Worm (Caenorhabditis elegans) whole organism, L2 larva: ENCODE data around the gene idpb-2.

ENCODE experiments used
- C34F6.9 ChIP-seq: fragments of 150-350 bp; optimal IDR thresholded peaks from 2 replicates; lab custom pipeline; 2014; ENCODE audit warnings: missing biosample characterization, missing genetic modification characterization
- F13H6.1 ChIP-seq: sonication (generic microtip); optimal IDR thresholded peaks from 2 replicates; lab custom pipeline; 2016; ENCODE audit warnings: missing genetic modification characterization, missing compliant biosample characterization
- R02D3.7 ChIP-seq: fragments of 150-350 bp; optimal IDR thresholded peaks from 2 replicates; lab custom pipeline; 2014; ENCODE audit warnings: missing biosample characterization, missing genetic modification characterization
- Y55F3AM.14 ChIP-seq: fragments of 200-800 bp; sonication (Bioruptor generic); optimal IDR thresholded peaks from 2 replicates; lab custom pipeline; 2018; ENCODE audit warnings: mild to moderate bottlenecking, missing genetic modification characterization, missing compliant biosample characterization
- ZK546.5 ChIP-seq: sonication (generic microtip); optimal IDR thresholded peaks from 2 replicates; lab custom pipeline; 2017; ENCODE audit warnings: missing biosample characterization, missing genetic modification characterization
- alr-1 ChIP-seq: fragments of 150-350 bp; optimal IDR thresholded peaks from 2 replicates; lab custom pipeline; 2014; ENCODE audit warnings: missing biosample characterization, missing genetic modification characterization
- aly-2 ChIP-seq: fragments of 150-350 bp; optimal IDR thresholded peaks from 2 replicates; lab custom pipeline; 2014; ENCODE audit warnings: missing biosample characterization, missing genetic modification characterization
- ama-1 ChIP-seq: fragments of 150-350 bp; optimal IDR thresholded peaks from 2 replicates; lab custom pipeline; 2018; ENCODE audit warnings: inconsistent platforms
- blmp-1 ChIP-seq: sonication (generic microtip); optimal IDR thresholded peaks from 2 replicates; lab custom pipeline; 2017; ENCODE audit warnings: missing genetic modification characterization, mild to moderate bottlenecking, missing compliant biosample characterization, antibody characterized with exemption, moderate library complexity; ENCODE audit not compliant: insufficient read depth
- ceh-16 ChIP-seq: fragments of 150-350 bp; optimal IDR thresholded peaks from 2 replicates; lab custom pipeline; 2014; ENCODE audit warnings: missing biosample characterization, missing genetic modification characterization
- ceh-82 ChIP-seq: fragments of 150-350 bp; optimal IDR thresholded peaks from 2 replicates; lab custom pipeline; 2014; ENCODE audit warnings: missing biosample characterization, missing genetic modification characterization
- crh-2 ChIP-seq: sonication (generic microtip); optimal IDR thresholded peaks from 2 replicates; lab custom pipeline; 2017; ENCODE audit warnings: missing biosample characterization, missing genetic modification characterization
- dmd-4 ChIP-seq: sonication (generic microtip); optimal IDR thresholded peaks from 2 replicates; lab custom pipeline; 2017; ENCODE audit warnings: missing biosample characterization, missing genetic modification characterization
- egl-27 ChIP-seq: sonication (generic microtip); optimal IDR thresholded peaks from 3 replicates; lab custom pipeline; 2017; ENCODE audit warnings: missing biosample characterization, missing genetic modification reagents, missing genetic modification characterization
- elt-1 ChIP-seq: fragments of 150-350 bp; optimal IDR thresholded peaks from 2 replicates; lab custom pipeline; 2014; ENCODE audit warnings: missing biosample characterization, missing genetic modification characterization
- elt-3 ChIP-seq: sonication (generic microtip); optimal IDR thresholded peaks from 2 replicates; lab custom pipeline; 2017; ENCODE audit warnings: missing biosample characterization, missing genetic modification characterization
- fos-1 ChIP-seq: fragments of 150-350 bp; optimal IDR thresholded peaks from 2 replicates; lab custom pipeline; 2014; ENCODE audit warnings: missing biosample characterization, missing genetic modification characterization
- gmeb-1 ChIP-seq: fragments of 150-350 bp; optimal IDR thresholded peaks from 2 replicates; lab custom pipeline; 2014; ENCODE audit warnings: missing biosample characterization, missing genetic modification characterization
- lin-11 ChIP-seq: fragments of 150-350 bp; sonication (generic microtip); optimal IDR thresholded peaks from 2 replicates; lab custom pipeline; 2014; ENCODE audit warnings: missing biosample characterization, missing genetic modification characterization, inconsistent platforms, mixed read lengths
- lin-13 ChIP-seq: fragments of 150-350 bp; optimal IDR thresholded peaks from 2 replicates; lab custom pipeline; 2014; ENCODE audit warnings: missing biosample characterization, missing genetic modification reagents, missing genetic modification characterization
- lin-39 ChIP-seq: fragments of 150-350 bp; optimal IDR thresholded peaks from 2 replicates; lab custom pipeline; 2014; ENCODE audit warnings: missing biosample characterization, missing genetic modification reagents, missing genetic modification characterization
- lsy-2 ChIP-seq, 2 experiments: fragments of 150-350 bp in 1 of 2; sonication (generic microtip) in 1 of 2; optimal IDR thresholded peaks; 2 replicates each; lab custom pipeline; 2014 to 2017; ENCODE audit warnings: missing biosample characterization in 2 of 2, missing genetic modification characterization in 2 of 2
- mab-5 ChIP-seq: fragments of 150-350 bp; optimal IDR thresholded peaks from 2 replicates; lab custom pipeline; 2014; ENCODE audit warnings: missing biosample characterization, missing genetic modification characterization
- mbf-1 ChIP-seq: sonication (generic microtip); optimal IDR thresholded peaks from 2 replicates; lab custom pipeline; 2017; ENCODE audit warnings: missing biosample characterization, missing genetic modification characterization
- mdl-1 ChIP-seq, 2 experiments: fragments of 150-350 bp in 1 of 2; sonication (generic microtip) in 1 of 2; optimal IDR thresholded peaks; 2 replicates each; lab custom pipeline; 2017; ENCODE audit warnings: missing biosample characterization in 2 of 2, missing genetic modification characterization in 2 of 2
- nhr-10 ChIP-seq: sonication (generic microtip); optimal IDR thresholded peaks from 2 replicates; lab custom pipeline; 2017; ENCODE audit warnings: missing biosample characterization, missing genetic modification characterization
- nhr-11 ChIP-seq: fragments of 150-350 bp; optimal IDR thresholded peaks from 2 replicates; lab custom pipeline; 2014; ENCODE audit warnings: missing biosample characterization, missing genetic modification characterization
- nhr-12 ChIP-seq: fragments of 150-350 bp; optimal IDR thresholded peaks from 2 replicates; lab custom pipeline; 2014; ENCODE audit warnings: missing biosample characterization, missing genetic modification characterization
- nhr-129 ChIP-seq: fragments of 150-350 bp; optimal IDR thresholded peaks from 2 replicates; lab custom pipeline; 2014; ENCODE audit warnings: missing biosample characterization, missing genetic modification characterization
- nhr-21 ChIP-seq: fragments of 150-350 bp; optimal IDR thresholded peaks from 2 replicates; lab custom pipeline; 2014; ENCODE audit warnings: missing biosample characterization, missing genetic modification characterization
- nhr-23 ChIP-seq: fragments of 150-350 bp; optimal IDR thresholded peaks from 2 replicates; lab custom pipeline; 2014; ENCODE audit warnings: missing biosample characterization, missing genetic modification reagents, missing genetic modification characterization
- nhr-237 ChIP-seq: fragments of 150-350 bp; optimal IDR thresholded peaks from 2 replicates; lab custom pipeline; 2014; ENCODE audit warnings: missing biosample characterization, missing genetic modification characterization
- nhr-25 ChIP-seq: fragments of 150-350 bp; sonication (generic microtip); optimal IDR thresholded peaks from 3 replicates; lab custom pipeline; 2014; ENCODE audit warnings: missing biosample characterization, missing genetic modification characterization
- nhr-6 ChIP-seq: fragments of 150-350 bp; optimal IDR thresholded peaks from 2 replicates; lab custom pipeline; 2014; ENCODE audit warnings: missing biosample characterization, missing genetic modification characterization
- nhr-77 ChIP-seq: fragments of 150-350 bp; optimal IDR thresholded peaks from 2 replicates; lab custom pipeline; 2014; ENCODE audit warnings: missing biosample characterization, missing genetic modification characterization
- peb-1 ChIP-seq: fragments of 150-350 bp; optimal IDR thresholded peaks from 2 replicates; lab custom pipeline; 2014; ENCODE audit warnings: missing biosample characterization, missing genetic modification characterization
- sem-4 ChIP-seq: fragments of 150-350 bp; optimal IDR thresholded peaks from 2 replicates; lab custom pipeline; 2014; ENCODE audit warnings: missing biosample characterization, missing genetic modification reagents, missing genetic modification characterization
- skn-1 ChIP-seq: sonication (generic microtip); optimal IDR thresholded peaks from 2 replicates; lab custom pipeline; 2017; ENCODE audit warnings: missing biosample characterization, missing genetic modification characterization
- sma-3 ChIP-seq: sonication (generic microtip); optimal IDR thresholded peaks from 2 replicates; lab custom pipeline; 2016; ENCODE audit warnings: missing genetic modification reagents, missing genetic modification characterization, missing compliant biosample characterization
- sma-9 ChIP-seq, 2 experiments: fragments of 150-350 bp in 1 of 2; sonication (generic microtip) in 1 of 2; optimal IDR thresholded peaks; 2 replicates each; lab custom pipeline; 2014 to 2016; ENCODE audit warnings: missing genetic modification characterization in 2 of 2, mild to moderate bottlenecking in 1 of 2, missing biosample characterization in 1 of 2, missing compliant biosample characterization in 1 of 2, missing genetic modification reagents in 1 of 2, moderate library complexity in 1 of 2
- snpc-4 ChIP-seq: fragments of 150-350 bp; optimal IDR thresholded peaks from 2 replicates; lab custom pipeline; 2014; ENCODE audit warnings: missing biosample characterization, missing genetic modification characterization
- unc-39 ChIP-seq: fragments of 150-350 bp; optimal IDR thresholded peaks from 2 replicates; lab custom pipeline; 2014; ENCODE audit warnings: missing biosample characterization, missing genetic modification characterization
- unc-55 ChIP-seq: fragments of 150-350 bp; sonication (generic microtip); optimal IDR thresholded peaks from 3 replicates; lab custom pipeline; 2014; ENCODE audit warnings: missing biosample characterization, missing genetic modification reagents, missing genetic modification characterization
- unc-62 ChIP-seq: fragments of 150-350 bp; optimal IDR thresholded peaks from 2 replicates; lab custom pipeline; 2014; ENCODE audit warnings: missing biosample characterization, missing genetic modification reagents, missing genetic modification characterization
- zag-1 ChIP-seq: fragments of 150-350 bp; optimal IDR thresholded peaks from 2 replicates; lab custom pipeline; 2014; ENCODE audit warnings: missing biosample characterization, missing genetic modification characterization
- ztf-1 ChIP-seq: fragments of 200-800 bp; sonication (Bioruptor generic); conservative IDR thresholded peaks from 2 replicates; pipeline ENCODE4 v1.3.6; 2022; ENCODE audit warnings: missing genetic modification characterization, missing compliant biosample characterization
- ztf-11 ChIP-seq: sonication (generic microtip); optimal IDR thresholded peaks from 2 replicates; lab custom pipeline; 2017; ENCODE audit warnings: missing biosample characterization, missing genetic modification characterization
- ztf-4 ChIP-seq: fragments of 150-350 bp; optimal IDR thresholded peaks from 2 replicates; lab custom pipeline; 2014; ENCODE audit warnings: missing biosample characterization, missing genetic modification characterization

Gene idpb-2

ce11 chrII:5050776-5051175, 18.6 kb downstream of the idpb-2 start:
- no peak for TF ChIP-seq C34F6.9 (tag; lab: Kevin White, UChicago)

- TF ChIP-seq alr-1 (tag; lab: Kevin White, UChicago) = no peak
- no peak for TF ChIP-seq unc-39 (tag; lab: Kevin White, UChicago)
- no peak for TF ChIP-seq skn-1 (tag; lab: Kevin White, UChicago)
- TF ChIP-seq nhr-129 = peak; percentile 28
- TF ChIP-seq Y55F3AM.14 (GFP tag; lab: Kevin White, UChicago) = no peak
- no peak for TF ChIP-seq nhr-23 (tag; lab: Kevin White, UChicago)
- TF ChIP-seq ztf-4 (tag; lab: Kevin White, UChicago) = no peak
- no peak for TF ChIP-seq lin-39 (tag; lab: Kevin White, UChicago)
- no peak for TF ChIP-seq ztf-1
- no peak for TF ChIP-seq C34F6.9 (tag; lab: Kevin White, UChicago)
- TF ChIP-seq lsy-2 (tag; optimal IDR thresholded peaks at IDR 0.05; lab: Kevin White, UChicago) = peak in 1 of 2 experiments; percentile 31
These were observed 19.5 kb downstream of the idpb-2 start, which contains the start of gene F33G12.6 for ce11 chrII:5049865-5050342. Gene F33G12.6 (plus strand): TSS chrII:5049915.

- TF ChIP-seq fos-1 (tag; lab: Kevin White, UChicago) (no peak), ztf-4 (tag; lab: Kevin White, UChicago) (no peak), ZK546.5 (tag; lab: Kevin White, UChicago) (no peak), mdl-1 (tag; optimal IDR thresholded peaks at IDR 0.05; lab: Kevin White, UChicago) (no peak), ztf-11 (tag; lab: Kevin White, UChicago) (no peak), sma-3 (GFP tag; lab: Kevin White, UChicago) (peak; percentile 21), lsy-2 (tag; optimal IDR thresholded peaks at IDR 0.05; lab: Kevin White, UChicago) (peak in 1 of 2 experiments; percentile 29), egl-27 (tag; lab: Kevin White, UChicago) (peak; percentile 28), peb-1 (tag; lab: Kevin White, UChicago) (no peak), sma-9 (GFP tag; optimal IDR thresholded peaks at IDR 0.05; lab: Kevin White, UChicago) (peak; percentile 19), sma-9 (tag; optimal IDR thresholded peaks at IDR 0.05; lab: Kevin White, UChicago) (no peak), lin-13 (GFP tag; lab: Kevin White, UChicago) (no peak), unc-39 (tag; lab: Kevin White, UChicago) (no peak), nhr-10 (no peak), lin-11 (no peak), elt-1 (no peak), nhr-237 (tag; lab: Kevin White, UChicago) (no peak), lin-39 (tag; lab: Kevin White, UChicago) (no peak), skn-1 (tag; lab: Kevin White, UChicago) (no peak), nhr-21 (tag; lab: Kevin White, UChicago) (no peak), mbf-1 (no peak), unc-55 (GFP tag; lab: Kevin White, UChicago) (no peak), zag-1 (tag; lab: Kevin White, UChicago) (no peak), nhr-25 (tag; lab: Kevin White, UChicago) (peak; percentile 84), gmeb-1 (tag; lab: Kevin White, UChicago) (no peak), nhr-23 (tag; lab: Kevin White, UChicago) (no peak), mab-5 (tag; lab: Kevin White, UChicago) (peak; percentile 62), nhr-129 (peak; percentile 5), ceh-82 (tag; lab: Kevin White, UChicago) (no peak), R02D3.7 (tag; lab: Kevin White, UChicago) (no peak), ama-1 (no peak), snpc-4 (tag; lab: Kevin White, UChicago) (no peak), blmp-1 (tag; lab: Kevin White, UChicago) (peak; percentile 22), dmd-4 (tag; lab: Kevin White, UChicago) (no peak), sem-4 (peak; percentile 31), crh-2 (tag; lab: Kevin White, UChicago) (peak; percentile 64), nhr-77 (tag; lab: Kevin White, UChicago) (no peak), nhr-12 (tag; lab: Kevin White, UChicago) (no peak), ceh-16 (no peak), ztf-1 (no peak), unc-62 (GFP tag; lab: Kevin White, UChicago) (no peak), C34F6.9 (tag; lab: Kevin White, UChicago) (peak; percentile 2), F13H6.1 (tag; lab: Kevin White, UChicago) (peak; percentile 11), nhr-6 (tag; lab: Kevin White, UChicago) (peak; percentile 4), elt-3 (tag; lab: Kevin White, UChicago) (no peak), aly-2 (tag; lab: Kevin White, UChicago) (no peak), Y55F3AM.14 (GFP tag; lab: Kevin White, UChicago) (no peak), nhr-11 (no peak), alr-1 (tag; lab: Kevin White, UChicago) (no peak)
- TF ChIP-seq, all 48 proteins: peak for 13
These were observed 20.2 kb downstream of the idpb-2 start for ce11 chrII:5049249-5049648.
